Fruit fly (Drosophila melanogaster): Measurements from ENCODE around the gene CG3436.
A peak's percentile ranks its signal among the peaks of the same experiment; 100 is the strongest.

CG3436 gene

dm6 chr2L:107476-108436 lies 48.1 kb upstream of the CG3436 start (continued):
- peak; percentile 36 for TF ChIP-seq CG31365 (tag; optimal IDR thresholded peaks at IDR 0.05)
- TF ChIP-seq CG30403 (GFP tag; optimal IDR thresholded peaks at IDR 0.05): no peak
- TF ChIP-seq pum (GFP tag; optimal IDR thresholded peaks at IDR 0.05): no peak
- no peak for TF ChIP-seq Dref (GFP tag; IDR thresholded peaks at IDR 0.05)
- TF ChIP-seq grn (GFP tag; optimal IDR thresholded peaks at IDR 0.05): no peak
- peak; percentile 70 for TF ChIP-seq CG34224 (GFP tag; IDR thresholded peaks at IDR 0.05; ENCODE audit: partially characterized antibody)
- TF ChIP-seq salm (tag; optimal IDR thresholded peaks at IDR 0.05): peak; percentile 8
- no peak for TF ChIP-seq sd (tag; optimal IDR thresholded peaks at IDR 0.05)
- no peak for TF ChIP-seq disco-r (GFP tag; optimal IDR thresholded peaks at IDR 0.05)
- peak; percentile 15; the same call in 1 of the 2 replicates for TF ChIP-seq hbn (GFP tag; IDR thresholded peaks at IDR 0.05; ENCODE audit: partially characterized antibody)
- no peak for TF ChIP-seq bowl (GFP tag; IDR thresholded peaks at IDR 0.05)
- no peak for TF ChIP-seq Poxn (GFP tag; IDR thresholded peaks at IDR 0.05)
- TF ChIP-seq CG2875 (GFP tag; optimal IDR thresholded peaks at IDR 0.05): no peak
- TF ChIP-seq MESR4 (GFP tag; optimal IDR thresholded peaks at IDR 0.05): peak; percentile 61
- no peak for TF ChIP-seq CG7372 (GFP tag; IDR thresholded peaks at IDR 0.05)
- TF ChIP-seq Vsx1 (GFP tag; optimal IDR thresholded peaks at IDR 0.05): peak; percentile 31
- TF ChIP-seq CG8290 (GFP tag; optimal IDR thresholded peaks at IDR 0.05): no peak
- peak in 1 of 2 experiments; percentile 53 for TF ChIP-seq CG8290 (tag; optimal IDR thresholded peaks at IDR 0.05)
- peak; percentile 81 for TF ChIP-seq mirr (GFP tag; optimal IDR thresholded peaks at IDR 0.05)
- TF ChIP-seq Dek (tag; optimal IDR thresholded peaks at IDR 0.05): peak; percentile 10
- TF ChIP-seq tap (tag; optimal IDR thresholded peaks at IDR 0.05): no peak
- TF ChIP-seq CG10462 (GFP tag; optimal IDR thresholded peaks at IDR 0.05): no peak
- no peak for TF ChIP-seq CG10654 (GFP tag; optimal IDR thresholded peaks at IDR 0.05)
- TF ChIP-seq CG8281 (tag; optimal IDR thresholded peaks at IDR 0.05): no peak
- TF ChIP-seq CG32532 (GFP tag; IDR thresholded peaks at IDR 0.05): peak; percentile 46; the same call in 1 of the 2 replicates
- no peak for TF ChIP-seq CG34422 (GFP tag; IDR thresholded peaks at IDR 0.05)
- no peak for TF ChIP-seq CG7928 (GFP tag; optimal IDR thresholded peaks at IDR 0.05)
- TF ChIP-seq Optix (GFP tag; IDR thresholded peaks at IDR 0.05): no peak
- peak; percentile 59 for TF ChIP-seq BtbVII (GFP tag; optimal IDR thresholded peaks at IDR 0.05)
- no peak for TF ChIP-seq nmo (GFP tag; optimal IDR thresholded peaks at IDR 0.05)
- TF ChIP-seq dati (GFP tag; IDR thresholded peaks at IDR 0.05): no peak
- peak; percentile 31 for TF ChIP-seq trem (tag; optimal IDR thresholded peaks at IDR 0.05)
- TF ChIP-seq vfl (GFP tag; optimal IDR thresholded peaks at IDR 0.05): no peak
- TF ChIP-seq CG18619 (GFP tag; optimal IDR thresholded peaks at IDR 0.05): no peak
- TF ChIP-seq CG43689 (GFP tag; IDR thresholded peaks at IDR 0.05): no peak
- peak in 1 of 2 experiments; percentile 69 for TF ChIP-seq Pdp1 (GFP tag; optimal IDR thresholded peaks at IDR 0.05)
- TF ChIP-seq CG7357 (GFP tag; IDR thresholded peaks at IDR 0.05): no peak
- TF ChIP-seq Dfd (GFP tag; optimal IDR thresholded peaks at IDR 0.05): no peak
- no peak for TF ChIP-seq CG10274 (GFP tag; optimal IDR thresholded peaks at IDR 0.05)
- TF ChIP-seq repo (GFP tag; optimal IDR thresholded peaks at IDR 0.05): no peak
- TF ChIP-seq unpg (GFP tag; optimal IDR thresholded peaks at IDR 0.05): peak; percentile 22
- TF ChIP-seq lab (GFP tag; optimal IDR thresholded peaks at IDR 0.05): no peak
- no peak for TF ChIP-seq phol (tag; optimal IDR thresholded peaks at IDR 0.05)
- no peak; the same call in 1 of the 2 replicates for TF ChIP-seq CG14014 (GFP tag; IDR thresholded peaks at IDR 0.05)
- peak; percentile 43; the same call in 1 of the 2 replicates for TF ChIP-seq bbx (GFP tag; IDR thresholded peaks at IDR 0.05; ENCODE audit: partially characterized antibody)
- no peak for TF ChIP-seq H15 (GFP tag; IDR thresholded peaks at IDR 0.05)
- peak; percentile 52 for TF ChIP-seq unc-4 (GFP tag; IDR thresholded peaks at IDR 0.05; ENCODE audit: partially characterized antibody)
- no peak for TF ChIP-seq HLH3B (GFP tag; IDR thresholded peaks at IDR 0.05)
- peak; percentile 47 for TF ChIP-seq exex (tag; optimal IDR thresholded peaks at IDR 0.05)

Measured in whole organism, embryonic.